Worm (Caenorhabditis elegans) whole organism, late embryonic: ENCODE data around the gene W04E12.4.

Source experiments
- gmeb-2 ChIP-seq: sonication (generic microtip); optimal IDR thresholded peaks from 2 replicates; lab custom pipeline; 2016; ENCODE audit warnings: missing genetic modification characterization, inconsistent platforms, missing compliant biosample characterization
- unc-86 ChIP-seq: sonication (generic microtip); optimal IDR thresholded peaks from 2 replicates; lab custom pipeline; 2016; ENCODE audit warnings: missing genetic modification characterization, missing compliant biosample characterization

- TF ChIP-seq unc-86 (tag; lab: Kevin White, UChicago) (no peak), gmeb-2 (no peak)
These were observed 389 bp downstream of the W04E12.4 start for ce11 chrV:19743794-19744193.
